Fruit fly (Drosophila melanogaster): ENCODE data around the gene hng3.

The hng3 gene

DNA sequence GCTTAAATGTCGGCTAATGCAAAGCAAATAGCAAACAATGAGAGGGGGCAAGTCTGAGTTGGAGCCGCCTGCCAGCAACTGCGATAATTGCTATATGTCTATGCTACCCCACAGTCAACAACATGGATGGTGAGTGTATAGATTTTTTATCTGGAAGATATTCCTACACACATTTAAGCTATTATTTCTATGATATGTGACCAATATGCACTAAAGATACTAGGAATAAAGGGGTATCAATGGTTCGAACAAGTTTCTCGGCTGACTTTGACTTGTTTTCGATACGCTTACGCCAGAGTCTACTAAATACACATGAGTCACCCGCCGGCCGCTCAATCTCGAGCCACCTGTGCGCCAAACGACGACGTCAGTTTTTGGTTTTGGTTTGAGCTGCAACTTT lies 23.7 kb upstream of the hng3 start (continued):
- TF ChIP-seq CG12769 (tag; optimal IDR thresholded peaks at IDR 0.05) (peak; percentile 52), CG15696 (tag; optimal IDR thresholded peaks at IDR 0.05) (no peak), CG12942 (GFP tag; optimal IDR thresholded peaks at IDR 0.05) (no peak), CG18011 (GFP tag; optimal IDR thresholded peaks at IDR 0.05) (no peak), Doc2 (GFP tag; IDR thresholded peaks at IDR 0.05) (no peak), lola (GFP tag; optimal IDR thresholded peaks at IDR 0.05) (no peak), CG30431 (GFP tag; optimal IDR thresholded peaks at IDR 0.05) (no peak), CG16863 (GFP tag; optimal IDR thresholded peaks at IDR 0.05) (peak; percentile 22), nerfin-2 (GFP tag; IDR thresholded peaks at IDR 0.05; ENCODE audit: partially characterized antibody) (no peak), pzg (GFP tag; optimal IDR thresholded peaks at IDR 0.05) (no peak), abd-A (tag; optimal IDR thresholded peaks at IDR 0.05) (no peak), ken (GFP tag; IDR thresholded peaks at IDR 0.05) (no peak), CG6175 (GFP tag; IDR thresholded peaks at IDR 0.05) (no peak), Ravus (GFP tag; IDR thresholded peaks at IDR 0.05) (no peak), Med (GFP tag) (peak; percentile 32), tin (GFP tag; optimal IDR thresholded peaks at IDR 0.05) (no peak), Scr (GFP tag; IDR thresholded peaks at IDR 0.05; ENCODE audit: partially characterized antibody) (no peak), Mad (GFP tag; optimal IDR thresholded peaks at IDR 0.05) (no peak), CG3838 (GFP tag; optimal IDR thresholded peaks at IDR 0.05) (no peak), chn (GFP tag; optimal IDR thresholded peaks at IDR 0.05) (no peak)

DNA sequence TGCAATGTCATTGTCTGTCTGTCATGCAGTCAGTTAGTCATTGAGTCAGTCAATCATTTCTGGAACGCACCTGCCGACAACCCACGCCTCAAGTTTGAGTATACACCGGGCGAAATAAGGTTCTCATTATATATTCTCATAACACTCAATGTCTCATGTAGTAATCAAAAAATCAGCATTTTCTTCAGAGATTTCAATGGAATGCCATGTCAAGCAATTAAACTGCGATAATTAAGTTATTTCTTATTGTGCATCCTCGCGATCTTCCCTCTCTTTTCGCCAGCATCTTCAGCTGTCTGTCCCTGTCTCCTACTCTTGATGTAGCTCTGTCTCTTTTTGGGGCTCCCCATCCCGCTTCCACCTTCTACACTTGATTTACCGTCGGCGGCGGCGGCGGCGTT lies 22.0 kb upstream of the hng3 start:
- TF ChIP-seq pho (GFP tag; optimal IDR thresholded peaks at IDR 0.05): no peak
- peak; percentile 35 for TF ChIP-seq CG1832 (GFP tag; optimal IDR thresholded peaks at IDR 0.05)
- TF ChIP-seq GATAe (GFP tag; conservative IDR thresholded peaks at IDR 0.05): no peak
- peak; percentile 76 for TF ChIP-seq CG8281 (tag; optimal IDR thresholded peaks at IDR 0.05)
- 0 out of 2 replicates have a peak, but pooled peaks have one; percentile 18 for TF ChIP-seq CG6689 (GFP tag; IDR thresholded peaks at IDR 0.05)
- TF ChIP-seq sr (GFP tag; IDR thresholded peaks at IDR 0.05): no peak
- TF ChIP-seq CG10654 (GFP tag; optimal IDR thresholded peaks at IDR 0.05): no peak
- TF ChIP-seq CG10462 (GFP tag; optimal IDR thresholded peaks at IDR 0.05): no peak
- peak in 1 of 2 experiments; percentile 34 for TF ChIP-seq bsh (GFP tag; optimal IDR thresholded peaks at IDR 0.05)
- peak; percentile 13; the same call in 1 of the 2 replicates for TF ChIP-seq CG31441 (GFP tag; IDR thresholded peaks at IDR 0.05)
- 0 out of 3 replicates have a peak, but pooled peaks have one; percentile 14 for TF ChIP-seq CG17361 (GFP tag; IDR thresholded peaks at IDR 0.05)
- TF ChIP-seq dan (GFP tag; IDR thresholded peaks at IDR 0.05): no peak
- TF ChIP-seq E2f2 (GFP tag; IDR thresholded peaks at IDR 0.05): no peak
- no peak for TF ChIP-seq fd3F (GFP tag; optimal IDR thresholded peaks at IDR 0.05)
- TF ChIP-seq CG42726 (GFP tag; IDR thresholded peaks at IDR 0.05; ENCODE audit: partially characterized antibody): no peak
- TF ChIP-seq CG1603 (tag; optimal IDR thresholded peaks at IDR 0.05): peak; percentile 30
- TF ChIP-seq Med (GFP tag): peak; percentile 63
- 0 out of 3 replicates have a peak, but pooled peaks have one; percentile 23 for TF ChIP-seq CG34422 (GFP tag; IDR thresholded peaks at IDR 0.05)
- TF ChIP-seq dmrt11E (tag; optimal IDR thresholded peaks at IDR 0.05): peak; percentile 2
- TF ChIP-seq Drgx (GFP tag; IDR thresholded peaks at IDR 0.05): peak; percentile 49
- no peak for TF ChIP-seq Meics (GFP tag; optimal IDR thresholded peaks at IDR 0.05)
- TF ChIP-seq CG2712 (tag; optimal IDR thresholded peaks at IDR 0.05): peak; percentile 21
- no peak for TF ChIP-seq sim (GFP tag; IDR thresholded peaks at IDR 0.05)
- TF ChIP-seq ase (GFP tag; IDR thresholded peaks at IDR 0.05): no peak
- no peak for TF ChIP-seq cad (GFP tag; optimal IDR thresholded peaks at IDR 0.05)
- no peak for TF ChIP-seq CG7987 (GFP tag; optimal IDR thresholded peaks at IDR 0.05)
- TF ChIP-seq nom (GFP tag; optimal IDR thresholded peaks at IDR 0.05): peak; percentile 1
- no peak for TF ChIP-seq ham (GFP tag; IDR thresholded peaks at IDR 0.05)
- no peak for TF ChIP-seq CG3726 (GFP tag; IDR thresholded peaks at IDR 0.05)
- TF ChIP-seq lov (optimal IDR thresholded peaks at IDR 0.05): no peak
- 0 out of 3 replicates have a peak, but pooled peaks have one; percentile 57 for TF ChIP-seq lov (GFP tag; IDR thresholded peaks at IDR 0.05)
- no peak for TF ChIP-seq gcm (GFP tag; optimal IDR thresholded peaks at IDR 0.05)

All from whole organism, embryonic.